Worm (Caenorhabditis elegans): ENCODE results near the gene Y57G11C.52.

DNA sequence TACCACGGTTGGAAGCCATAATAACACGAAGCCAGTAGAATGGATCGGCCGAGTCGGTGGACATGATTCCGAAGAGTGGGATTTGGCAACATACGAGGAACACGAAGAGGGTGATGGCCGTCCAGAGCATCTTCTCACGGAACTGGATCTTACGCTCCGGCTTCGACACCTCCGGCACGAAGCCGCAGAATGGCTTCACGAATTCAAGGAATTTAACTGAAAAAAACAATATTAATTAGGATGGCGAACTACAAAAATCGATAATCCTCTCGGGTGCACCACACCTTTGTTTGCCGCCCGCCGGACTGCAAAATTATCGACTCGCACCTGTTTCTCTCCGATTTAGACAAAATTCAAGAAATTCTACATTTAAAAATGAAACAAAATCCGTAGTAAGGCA lies 29.6 kb upstream of the Y57G11C.52 start:
- no peak for TF ChIP-seq hlh-17 (GFP tag; optimal IDR thresholded peaks at IDR 0.05; ENCODE audit: borderline replicate concordance)
- TF ChIP-seq nhr-76 (tag; optimal IDR thresholded peaks at IDR 0.05): no peak
- TF ChIP-seq dpl-1 (GFP tag; optimal IDR thresholded peaks at IDR 0.05): no peak
- TF ChIP-seq xbp-1 (tag; optimal IDR thresholded peaks at IDR 0.05): no peak
- TF ChIP-seq C16A3.4 (tag; optimal IDR thresholded peaks at IDR 0.05): no peak
- no peak for TF ChIP-seq ama-1 (optimal IDR thresholded peaks at IDR 0.05)
- no peak for TF ChIP-seq snpc-4 (tag; optimal IDR thresholded peaks at IDR 0.05)
